Worm (Caenorhabditis elegans) whole organism, L4/young adult: ENCODE measurements around the gene srlf-11.

ENCODE experiments used
- W03F9.2 ChIP-seq: fragments of 150-350 bp; optimal IDR thresholded peaks from 2 replicates; lab custom pipeline; 2014; ENCODE audit warnings: missing biosample characterization, missing genetic modification characterization
- him-1 ChIP-seq: sonication (generic microtip); optimal IDR thresholded peaks from 2 replicates; lab custom pipeline; 2016; ENCODE audit warnings: missing genotype, missing genetic modification reagents, missing genetic modification characterization, missing compliant biosample characterization

ce11 chrIV:10884263-10884662 is 1.6 kb downstream of the srlf-11 start, which contains the start of gene F13E9.5:
- TF ChIP-seq W03F9.2 (tag; lab: Kevin White, UChicago) (no peak), him-1 (tag; lab: Kevin White, UChicago) (no peak)
